Worm (Caenorhabditis elegans) whole organism, late embryonic: ENCODE measurements around the gene egl-17.

Source experiments
- C38D4.7 ChIP-seq: fragments of 200-800 bp; sonication (Bioruptor generic); optimal IDR thresholded peaks from 2 replicates; lab custom pipeline; 2018; ENCODE audit warnings: mild to moderate bottlenecking, missing genetic modification characterization, moderate library complexity, missing compliant biosample characterization
- F13H6.1 ChIP-seq: sonication (generic microtip); optimal IDR thresholded peaks from 2 replicates; lab custom pipeline; 2016; ENCODE audit warnings: missing genetic modification characterization, missing compliant biosample characterization
- ama-1 ChIP-seq: fragments of 150-350 bp; optimal IDR thresholded peaks from 2 replicates; lab custom pipeline; 2014
- ceh-31 ChIP-seq: sonication (generic microtip); optimal IDR thresholded peaks from 2 replicates; lab custom pipeline; 2016; ENCODE audit warnings: missing genetic modification characterization, missing compliant biosample characterization
- ceh-34 ChIP-seq: sonication (generic microtip); optimal IDR thresholded peaks from 2 replicates; lab custom pipeline; 2016; ENCODE audit warnings: mild to moderate bottlenecking, missing genetic modification characterization, missing compliant biosample characterization
- pros-1 ChIP-seq: fragments of 150-350 bp; optimal IDR thresholded peaks from 2 replicates; lab custom pipeline; 2014; ENCODE audit warnings: missing biosample characterization, missing genetic modification reagents, missing genetic modification characterization

DNA sequence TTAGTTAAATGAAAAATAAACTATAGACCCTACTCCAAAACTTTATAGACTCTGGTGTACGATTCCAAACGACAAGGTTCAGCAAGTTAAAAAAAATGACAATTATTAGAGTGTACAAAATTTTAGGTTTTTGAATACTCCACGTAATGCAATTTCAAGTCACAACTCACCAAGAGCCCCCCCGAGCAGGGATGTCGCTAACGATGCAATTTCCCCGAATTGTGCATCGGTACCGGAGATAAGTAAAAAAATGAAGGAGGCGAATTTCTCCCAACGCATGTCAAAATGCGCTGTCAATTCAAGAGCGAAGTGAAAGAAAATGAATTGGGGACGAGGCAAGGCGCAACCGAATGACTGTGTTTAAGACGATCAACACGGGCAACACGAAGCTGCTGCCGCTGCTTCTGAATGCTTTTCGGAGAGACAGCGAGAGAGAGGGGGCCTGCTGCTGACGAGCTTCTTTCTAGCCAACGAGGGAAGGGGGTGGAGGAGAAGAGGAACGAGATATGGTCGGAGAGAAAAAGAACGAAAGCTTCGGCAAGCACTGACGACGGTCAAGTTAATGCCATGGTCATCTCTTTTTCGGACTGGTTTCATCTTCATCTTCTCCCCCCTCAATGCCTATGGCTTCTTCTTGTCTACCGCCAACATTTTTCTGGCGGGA, 32.2 kb upstream of the egl-17 start, which contains the start of gene abu-12:
- TF ChIP-seq pros-1 (tag; lab: Kevin White, UChicago) (no peak), F13H6.1 (tag; lab: Kevin White, UChicago) (no peak), ceh-31 (tag; lab: Kevin White, UChicago) (no peak), C38D4.7 (GFP tag; lab: Kevin White, UChicago) (no peak), ama-1 (lab: Kevin White, UChicago) (no peak), ceh-34 (tag; lab: Kevin White, UChicago) (no peak)
